Worm (Caenorhabditis elegans): ENCODE results near the gene rps-21.

DNA sequence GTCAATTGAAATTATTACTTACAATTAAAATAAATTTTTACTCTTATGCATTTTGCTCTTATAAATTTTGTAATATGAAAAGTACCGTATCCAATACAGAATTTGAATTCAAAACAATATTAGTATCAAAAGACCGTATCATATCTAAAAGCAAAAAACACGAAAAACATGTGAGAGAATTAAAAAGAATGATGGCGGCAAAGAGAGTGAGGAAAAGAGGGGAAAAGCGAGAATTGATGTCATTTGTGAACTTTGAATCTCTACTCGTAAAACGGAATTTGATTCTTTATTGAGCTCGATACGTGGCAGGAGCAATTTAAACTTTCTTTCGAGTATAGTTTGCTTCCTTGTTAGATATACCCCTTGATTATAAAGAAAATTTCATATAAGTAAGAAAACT is 34.9 kb downstream of the rps-21 start:
- TF ChIP-seq flt-1 (GFP tag; IDR thresholded peaks at IDR 0.05), result no peak
- no peak for TF ChIP-seq klf-2 (GFP tag; conservative IDR thresholded peaks at IDR 0.05)
- TF ChIP-seq tab-1 (GFP tag; IDR thresholded peaks at IDR 0.05), result no peak
- no peak for TF ChIP-seq ref-1 (GFP tag; conservative IDR thresholded peaks at IDR 0.05)
- TF ChIP-seq cog-1 (tag; optimal IDR thresholded peaks at IDR 0.05), result no peak
